Worm (Caenorhabditis elegans) whole organism, late embryonic: ENCODE measurements around the gene sri-28.

ENCODE experiments used
- F13H6.1 ChIP-seq: sonication (generic microtip); optimal IDR thresholded peaks from 2 replicates; lab custom pipeline; 2016; ENCODE audit warnings: missing genetic modification characterization, missing compliant biosample characterization
- K02D7.2 ChIP-seq: sonication (generic microtip); optimal IDR thresholded peaks from 2 replicates; lab custom pipeline; 2017; ENCODE audit warnings: mild to moderate bottlenecking, missing genetic modification characterization, missing compliant biosample characterization
- T23F11.4 ChIP-seq: fragments of 200-800 bp; sonication (Bioruptor generic); optimal IDR thresholded peaks from 2 replicates; lab custom pipeline; 2018; ENCODE audit warnings: mild to moderate bottlenecking, missing genetic modification characterization, missing compliant biosample characterization
- ama-1 ChIP-seq: fragments of 150-350 bp; optimal IDR thresholded peaks from 2 replicates; lab custom pipeline; 2014
- ceh-14 ChIP-seq: sonication (generic microtip); optimal IDR thresholded peaks from 2 replicates; lab custom pipeline; 2016; ENCODE audit warnings: missing genotype, missing genetic modification characterization, missing compliant biosample characterization
- ceh-30 ChIP-seq: fragments of 150-350 bp; optimal IDR thresholded peaks from 2 replicates; lab custom pipeline; 2014; ENCODE audit warnings: missing biosample characterization, missing genetic modification characterization
- ceh-31 ChIP-seq: sonication (generic microtip); optimal IDR thresholded peaks from 2 replicates; lab custom pipeline; 2016; ENCODE audit warnings: missing genetic modification characterization, missing compliant biosample characterization
- ceh-6 ChIP-seq: fragments of 200-800 bp; sonication (Bioruptor generic); optimal IDR thresholded peaks from 2 replicates; lab custom pipeline; 2018; ENCODE audit warnings: mild to moderate bottlenecking, missing genetic modification characterization, missing compliant biosample characterization
- ceh-9 ChIP-seq: sonication (generic microtip); optimal IDR thresholded peaks from 2 replicates; lab custom pipeline; 2016; ENCODE audit warnings: mild to moderate bottlenecking, missing genetic modification characterization, inconsistent platforms, missing compliant biosample characterization
- ets-4 ChIP-seq: sonication (generic microtip); optimal IDR thresholded peaks from 2 replicates; lab custom pipeline; 2016; ENCODE audit warnings: missing genetic modification characterization, missing compliant biosample characterization
- fax-1 ChIP-seq: sonication (generic microtip); optimal IDR thresholded peaks from 2 replicates; lab custom pipeline; 2016; ENCODE audit warnings: missing genotype, missing genetic modification characterization, missing compliant biosample characterization
- hlh-30 ChIP-seq: sonication (generic microtip); optimal IDR thresholded peaks from 2 replicates; lab custom pipeline; 2017; ENCODE audit warnings: antibody characterized with exemption, missing genetic modification characterization, missing compliant biosample characterization; ENCODE audit not compliant: insufficient read depth
- lim-6 ChIP-seq: sonication (generic microtip); optimal IDR thresholded peaks from 2 replicates; lab custom pipeline; 2016; ENCODE audit warnings: missing genetic modification characterization, missing compliant biosample characterization
- madf-2 ChIP-seq: sonication (generic microtip); optimal IDR thresholded peaks from 2 replicates; lab custom pipeline; 2017; ENCODE audit warnings: missing genetic modification characterization, missing compliant biosample characterization
- nhr-11 ChIP-seq: fragments of 150-350 bp; optimal IDR thresholded peaks from 2 replicates; lab custom pipeline; 2014; ENCODE audit warnings: missing biosample characterization, missing genetic modification characterization
- pag-3 ChIP-seq: sonication (generic microtip); optimal IDR thresholded peaks from 2 replicates; lab custom pipeline; 2016; ENCODE audit warnings: missing compliant biosample characterization, missing genetic modification characterization, borderline replicate concordance
- pax-1 ChIP-seq: fragments of 150-350 bp; optimal IDR thresholded peaks from 2 replicates; lab custom pipeline; 2014; ENCODE audit warnings: missing biosample characterization, missing genetic modification characterization
- pha-2 ChIP-seq: sonication (generic microtip); optimal IDR thresholded peaks from 2 replicates; lab custom pipeline; 2017; ENCODE audit warnings: mild to moderate bottlenecking, missing genetic modification characterization, missing compliant biosample characterization
- pha-4 ChIP-seq: fragments of 150-350 bp; optimal IDR thresholded peaks from 2 replicates; lab custom pipeline; 2018; ENCODE audit warnings: missing biosample characterization, missing genetic modification reagents, missing genetic modification characterization
- pqm-1 ChIP-seq: sonication (generic microtip); optimal IDR thresholded peaks from 2 replicates; lab custom pipeline; 2016; ENCODE audit warnings: missing genetic modification characterization, missing compliant biosample characterization
- pros-1 ChIP-seq: fragments of 150-350 bp; optimal IDR thresholded peaks from 2 replicates; lab custom pipeline; 2014; ENCODE audit warnings: missing biosample characterization, missing genetic modification reagents, missing genetic modification characterization
- ref-2 ChIP-seq: sonication (generic microtip); optimal IDR thresholded peaks from 2 replicates; lab custom pipeline; 2016; ENCODE audit warnings: missing genetic modification characterization, missing compliant biosample characterization
- rnt-1 ChIP-seq: sonication (generic microtip); optimal IDR thresholded peaks from 2 replicates; lab custom pipeline; 2016; ENCODE audit warnings: missing genetic modification characterization, missing compliant biosample characterization
- sox-2 ChIP-seq: fragments of 200-800 bp; sonication (Bioruptor generic); IDR thresholded peaks from 2 replicates; pipeline ENCODE4 v1.3.6; 2022; ENCODE audit warnings: missing genetic modification reagents, missing genetic modification characterization, missing compliant biosample characterization
- syd-9 ChIP-seq: sonication (generic microtip); optimal IDR thresholded peaks from 2 replicates; lab custom pipeline; 2016; ENCODE audit warnings: mild to moderate bottlenecking, missing genetic modification characterization, moderate library complexity, missing compliant biosample characterization
- tbx-2 ChIP-seq: sonication (generic microtip); optimal IDR thresholded peaks from 2 replicates; lab custom pipeline; 2016; ENCODE audit warnings: missing genetic modification characterization, missing compliant biosample characterization
- ttx-3 ChIP-seq: sonication (generic microtip); optimal IDR thresholded peaks from 2 replicates; lab custom pipeline; 2016; ENCODE audit warnings: missing genetic modification reagents, missing genetic modification characterization, missing compliant biosample characterization
- unc-3 ChIP-seq, 2 experiments: fragments of 200-800 bp in 1 of 2; sonication (Bioruptor generic) in 1 of 2; sonication (generic microtip) in 1 of 2; conservative IDR thresholded peaks in 1 of 2; optimal IDR thresholded peaks in 1 of 2; 2 replicates each; pipeline versions ENCODE4 v1.3.6 to Lab custom; 2016 to 2022; ENCODE audit warnings: missing compliant biosample characterization in 2 of 2, missing genetic modification characterization in 2 of 2, missing genetic modification reagents in 1 of 2
- unc-42 ChIP-seq: sonication (generic microtip); optimal IDR thresholded peaks from 2 replicates; lab custom pipeline; 2016; ENCODE audit warnings: missing genotype, missing genetic modification characterization, missing compliant biosample characterization
- zip-5 ChIP-seq: sonication (generic microtip); optimal IDR thresholded peaks from 2 replicates; lab custom pipeline; 2016; ENCODE audit warnings: missing genetic modification characterization, missing compliant biosample characterization

sri-28 gene

ce11 chrII:3096060-3096459 lies 47.6 kb downstream of the sri-28 start, which contains the start of gene srg-23:
TSS of gene srg-23 (minus strand) at chrII:3096160.
- TF ChIP-seq ceh-30 (tag; lab: Kevin White, UChicago) (no peak), ref-2 (tag; lab: Kevin White, UChicago) (no peak), F13H6.1 (tag; lab: Kevin White, UChicago) (no peak), rnt-1 (tag; lab: Kevin White, UChicago) (no peak), hlh-30 (tag; lab: Kevin White, UChicago) (no peak), ttx-3 (tag; lab: Kevin White, UChicago) (no peak), ceh-6 (no peak), pha-2 (tag; lab: Kevin White, UChicago) (no peak), nhr-11 (tag; lab: Kevin White, UChicago) (no peak), ceh-9 (tag; lab: Kevin White, UChicago) (no peak), ceh-31 (tag; lab: Kevin White, UChicago) (no peak), ama-1 (no peak), ets-4 (tag; lab: Kevin White, UChicago) (no peak), fax-1 (tag; lab: Kevin White, UChicago) (no peak), pha-4 (tag; lab: Kevin White, UChicago) (no peak), tbx-2 (tag; lab: Kevin White, UChicago) (no peak), syd-9 (tag; lab: Kevin White, UChicago) (no peak)

ce11 chrII:3096857-3097256 lies 48.4 kb downstream of the sri-28 start, which contains the start of gene Y25C1A.14:
TSS of gene Y25C1A.14 (minus strand) at chrII:3096957.
- TF ChIP-seq madf-2 (tag; lab: Kevin White, UChicago): no peak
- no peak for TF ChIP-seq pag-3
- no peak for TF ChIP-seq K02D7.2 (tag; lab: Kevin White, UChicago)
- no peak for TF ChIP-seq lim-6 (tag; lab: Kevin White, UChicago)
- TF ChIP-seq unc-3 (GFP tag; conservative IDR thresholded peaks at IDR 0.05; lab: Robert Waterston, UW): no peak
- no peak for TF ChIP-seq unc-3 (tag; optimal IDR thresholded peaks at IDR 0.05; lab: Kevin White, UChicago)
- no peak for TF ChIP-seq unc-42 (tag; lab: Kevin White, UChicago)
- TF ChIP-seq T23F11.4 (GFP tag; lab: Kevin White, UChicago): no peak
- no peak for TF ChIP-seq ama-1
- TF ChIP-seq pax-1 (tag; lab: Kevin White, UChicago): no peak
- no peak for TF ChIP-seq sox-2 (GFP tag; lab: Robert Waterston, UW)
- TF ChIP-seq F13H6.1 (tag; lab: Kevin White, UChicago): no peak
- no peak for TF ChIP-seq pqm-1 (tag; lab: Kevin White, UChicago)
- no peak for TF ChIP-seq zip-5
- TF ChIP-seq pros-1 (tag; lab: Kevin White, UChicago): no peak
- TF ChIP-seq ceh-14 (tag; lab: Kevin White, UChicago): no peak
